Worm (Caenorhabditis elegans) whole organism, L1 larva: ENCODE measurements around the gene Y58A7A.5.

Experiments used
- F16B12.6 ChIP-seq: fragments of 150-350 bp; optimal IDR thresholded peaks from 2 replicates; lab custom pipeline; 2014; ENCODE audit warnings: missing biosample characterization, missing genetic modification characterization
- Y116A8C.19 ChIP-seq: sonication (generic microtip); optimal IDR thresholded peaks from 2 replicates; lab custom pipeline; 2016; ENCODE audit warnings: missing compliant biosample characterization, missing genetic modification characterization, borderline replicate concordance
- aly-2 ChIP-seq: fragments of 150-350 bp; optimal IDR thresholded peaks from 2 replicates; lab custom pipeline; 2014; ENCODE audit warnings: missing biosample characterization, missing genetic modification characterization
- blmp-1 ChIP-seq: fragments of 150-350 bp; optimal IDR thresholded peaks from 2 replicates; lab custom pipeline; 2014; ENCODE audit warnings: missing biosample characterization, missing genetic modification characterization
- ceh-82 ChIP-seq, 3 experiments: fragments of 150-350 bp in 1 of 3; sonication (generic microtip) in 2 of 3; optimal IDR thresholded peaks; 2 replicates each; lab custom pipeline; 2014 to 2017; ENCODE audit warnings: missing biosample characterization in 3 of 3, missing genetic modification characterization in 3 of 3
- ces-1 ChIP-seq: fragments of 150-350 bp; optimal IDR thresholded peaks from 2 replicates; lab custom pipeline; 2014; ENCODE audit warnings: missing biosample characterization, missing genetic modification reagents, missing genetic modification characterization
- dsc-1 ChIP-seq: sonication (generic microtip); optimal IDR thresholded peaks from 2 replicates; lab custom pipeline; 2016; ENCODE audit warnings: mild to moderate bottlenecking, missing genetic modification characterization, missing compliant biosample characterization
- efl-1 ChIP-seq, 4 experiments: fragments of 150-350 bp; optimal IDR thresholded peaks in 3 of 4; peaks in 1 of 4; 1 replicate in 1 of 4; 2 replicates in 3 of 4; lab custom pipeline; 2014; ENCODE audit warnings: missing biosample characterization in 2 of 4, missing genetic modification characterization in 2 of 4, missing genetic modification reagents in 2 of 4
- egl-27 ChIP-seq, 2 experiments: fragments of 150-350 bp in 1 of 2; sonication (generic microtip); optimal IDR thresholded peaks; 3 replicates each; lab custom pipeline; 2017 to 2018; ENCODE audit warnings: missing biosample characterization in 2 of 2, missing genetic modification characterization in 2 of 2, missing genetic modification reagents in 2 of 2
- elt-3 ChIP-seq, 6 experiments: fragments of 150-350 bp in 1 of 6; sonication (generic microtip); optimal IDR thresholded peaks; 2 replicates each; lab custom pipeline; 2017 to 2018; ENCODE audit warnings: missing biosample characterization in 6 of 6, missing genetic modification characterization in 6 of 6, inconsistent platforms in 1 of 6
- ets-5 ChIP-seq: fragments of 200-800 bp; sonication (Bioruptor generic); IDR thresholded peaks from 2 replicates; pipeline ENCODE4 v1.3.6; 2022; ENCODE audit warnings: missing genetic modification characterization, missing compliant biosample characterization
- fkh-4 ChIP-seq: sonication (generic microtip); optimal IDR thresholded peaks from 2 replicates; lab custom pipeline; 2016; ENCODE audit warnings: missing compliant biosample characterization, missing genetic modification characterization, borderline replicate concordance
- grh-1 ChIP-seq: fragments of 200-800 bp; sonication (Bioruptor generic); IDR thresholded peaks from 2 replicates; pipeline ENCODE4 v1.3.6; 2022; ENCODE audit warnings: missing genetic modification reagents, missing genetic modification characterization, missing compliant biosample characterization
- irx-1 ChIP-seq: sonication (generic microtip); optimal IDR thresholded peaks from 2 replicates; lab custom pipeline; 2016; ENCODE audit warnings: missing genetic modification characterization, missing compliant biosample characterization
- isw-1 ChIP-seq: fragments of 200-800 bp; sonication (Bioruptor generic); IDR thresholded peaks from 2 replicates; pipeline ENCODE4 v1.3.6; 2022; ENCODE audit warnings: missing genetic modification characterization, missing compliant biosample characterization
- lin-13 ChIP-seq: fragments of 150-350 bp; optimal IDR thresholded peaks from 2 replicates; lab custom pipeline; 2014; ENCODE audit warnings: missing biosample characterization, missing genetic modification reagents, missing genetic modification characterization
- lin-14 ChIP-seq: fragments of 200-800 bp; sonication (Bioruptor generic); optimal IDR thresholded peaks from 2 replicates; lab custom pipeline; 2018; ENCODE audit warnings: mild to moderate bottlenecking, missing genetic modification characterization, moderate library complexity, missing compliant biosample characterization
- lin-15B ChIP-seq: fragments of 150-350 bp; sonication (generic microtip); optimal IDR thresholded peaks from 3 replicates; lab custom pipeline; 2014; ENCODE audit warnings: missing biosample characterization, missing genetic modification characterization
- lin-35 ChIP-seq, 2 experiments: fragments of 150-350 bp; optimal IDR thresholded peaks; 2 replicates each; lab custom pipeline; 2014; ENCODE audit warnings: missing biosample characterization in 2 of 2, missing genetic modification characterization in 2 of 2, missing genetic modification reagents in 2 of 2
- lin-39 ChIP-seq: fragments of 150-350 bp; optimal IDR thresholded peaks from 2 replicates; lab custom pipeline; 2014; ENCODE audit warnings: missing biosample characterization, missing genetic modification reagents, missing genetic modification characterization
- lsy-2 ChIP-seq, 2 experiments: fragments of 150-350 bp; optimal IDR thresholded peaks; 2 replicates each; lab custom pipeline; 2014; ENCODE audit warnings: missing biosample characterization in 2 of 2, missing genetic modification characterization in 2 of 2
- mab-9 ChIP-seq: fragments of 200-800 bp; sonication (Bioruptor generic); IDR thresholded peaks from 2 replicates; pipeline ENCODE4 v1.3.6; 2022; ENCODE audit warnings: missing genetic modification reagents, missing genetic modification characterization, missing compliant biosample characterization
- mdl-1 ChIP-seq, 2 experiments: fragments of 150-350 bp; optimal IDR thresholded peaks; 2 replicates each; lab custom pipeline; 2014 to 2017; ENCODE audit warnings: missing biosample characterization in 2 of 2, missing genetic modification characterization in 2 of 2, inconsistent platforms in 1 of 2
- mep-1 ChIP-seq: fragments of 150-350 bp; optimal IDR thresholded peaks from 2 replicates; lab custom pipeline; 2014; ENCODE audit warnings: missing biosample characterization, missing genetic modification characterization
- nhr-11 ChIP-seq: fragments of 150-350 bp; optimal IDR thresholded peaks from 2 replicates; lab custom pipeline; 2014; ENCODE audit warnings: missing biosample characterization, missing genetic modification characterization
- nhr-28 ChIP-seq: fragments of 150-350 bp; optimal IDR thresholded peaks from 2 replicates; lab custom pipeline; 2014; ENCODE audit warnings: missing biosample characterization, missing genetic modification characterization
- nhr-76 ChIP-seq: sonication (generic microtip); optimal IDR thresholded peaks from 2 replicates; lab custom pipeline; 2017; ENCODE audit warnings: missing biosample characterization, missing genetic modification characterization
- nhr-84 ChIP-seq: sonication (generic microtip); optimal IDR thresholded peaks from 2 replicates; lab custom pipeline; 2017; ENCODE audit warnings: missing biosample characterization, missing genetic modification characterization
- nhr-85 ChIP-seq: sonication (generic microtip); peaks from one replicate; lab custom pipeline; 2016; ENCODE audit warnings: missing genetic modification characterization, inconsistent platforms, missing compliant biosample characterization
- pag-3 ChIP-seq: sonication (generic microtip); optimal IDR thresholded peaks from 2 replicates; lab custom pipeline; 2017; ENCODE audit warnings: missing genetic modification characterization, mild to moderate bottlenecking, missing compliant biosample characterization, antibody characterized with exemption, borderline replicate concordance; ENCODE audit not compliant: insufficient read depth
- pax-3 ChIP-seq: fragments of 200-800 bp; sonication (Bioruptor generic); optimal IDR thresholded peaks from 2 replicates; lab custom pipeline; 2018; ENCODE audit warnings: mild to moderate bottlenecking, missing genetic modification characterization, moderate library complexity, missing compliant biosample characterization
- skn-1 ChIP-seq: fragments of 150-350 bp; optimal IDR thresholded peaks from 2 replicates; lab custom pipeline; 2014; ENCODE audit warnings: missing biosample characterization, missing genetic modification characterization
- snpc-4 ChIP-seq: fragments of 150-350 bp; optimal IDR thresholded peaks from 2 replicates; lab custom pipeline; 2014; ENCODE audit warnings: missing biosample characterization, missing genetic modification characterization
- sox-4 ChIP-seq: sonication (generic microtip); optimal IDR thresholded peaks from 2 replicates; lab custom pipeline; 2016; ENCODE audit warnings: missing genetic modification characterization, missing compliant biosample characterization
- unc-30 ChIP-seq: sonication (generic microtip); optimal IDR thresholded peaks from 2 replicates; lab custom pipeline; 2017; ENCODE audit warnings: missing biosample characterization, missing genetic modification characterization
- unc-98 ChIP-seq: fragments of 200-800 bp; sonication (Bioruptor generic); IDR thresholded peaks from 2 replicates; pipeline ENCODE4 v1.3.6; 2022; ENCODE audit warnings: missing genetic modification characterization, missing compliant biosample characterization
- vab-15 ChIP-seq: sonication (generic microtip); optimal IDR thresholded peaks from 2 replicates; lab custom pipeline; 2017; ENCODE audit warnings: missing genotype, mild to moderate bottlenecking, missing genetic modification characterization, missing compliant biosample characterization
- zip-4 ChIP-seq: fragments of 200-800 bp; sonication (Bioruptor generic); optimal IDR thresholded peaks from 2 replicates; lab custom pipeline; 2018; ENCODE audit warnings: mild to moderate bottlenecking, missing genetic modification characterization, moderate library complexity, missing compliant biosample characterization

The Y58A7A.5 gene

DNA sequence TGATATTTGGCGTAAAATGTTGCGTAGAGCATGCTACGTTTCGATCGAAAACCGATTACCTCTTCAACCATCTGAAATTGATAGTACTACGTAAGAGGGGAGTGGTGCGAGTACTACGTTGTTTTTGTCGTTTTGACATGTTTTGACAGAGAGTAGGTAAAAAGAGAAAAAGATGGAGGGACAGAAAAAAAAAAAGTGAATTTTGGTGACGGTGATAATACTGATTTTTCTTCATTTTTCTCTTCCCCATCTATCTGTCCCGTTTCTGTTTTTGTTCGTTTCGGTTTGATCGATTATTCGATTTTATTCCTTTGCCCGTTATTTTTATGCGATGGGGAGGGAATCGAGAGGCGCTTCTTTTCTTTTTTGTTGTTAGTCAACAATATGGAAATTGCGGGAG lies 45.8 kb downstream of the Y58A7A.5 start, which contains the start of gene K11D12.8:
TSS of gene K11D12.8 (minus strand) at position 77 of the 400 bp plus-strand sequence.
- no peak for TF ChIP-seq nhr-11
- TF ChIP-seq mab-9 (GFP tag; lab: Robert Waterston, UW): no peak
- no peak for TF ChIP-seq lin-14
- no peak for TF ChIP-seq mep-1
- no peak for TF ChIP-seq zip-4 (GFP tag; lab: Kevin White, UChicago)
- TF ChIP-seq blmp-1 (tag; lab: Kevin White, UChicago): peak; percentile 71

DNA sequence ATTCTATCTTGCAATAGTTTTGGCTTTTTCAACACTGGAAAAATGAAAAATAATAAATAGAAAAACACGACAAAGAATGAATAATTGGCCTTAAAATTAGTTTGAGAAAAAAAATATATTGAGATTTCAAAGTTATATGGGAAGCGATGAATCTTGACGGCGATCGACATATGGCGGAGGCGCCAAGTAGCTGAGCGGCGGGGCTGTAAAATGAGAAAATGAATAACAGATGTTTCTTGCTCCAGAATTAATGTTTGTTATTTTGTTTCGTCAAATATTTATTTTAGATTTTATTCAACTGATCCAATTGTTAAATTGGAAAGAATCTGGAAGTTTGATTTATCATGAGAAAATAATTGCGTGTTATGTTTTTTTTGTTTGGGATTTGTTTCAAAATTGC lies 47.2 kb downstream of the Y58A7A.5 start, which contains the start of gene K11D12.11:
TSS of gene K11D12.11 (minus strand) at position 42 of the 400 bp plus-strand sequence.
- TF ChIP-seq dsc-1 (tag; lab: Kevin White, UChicago) (peak; percentile 97), fkh-4 (tag; lab: Kevin White, UChicago) (peak; percentile 83), nhr-76 (tag; lab: Kevin White, UChicago) (no peak)

DNA sequence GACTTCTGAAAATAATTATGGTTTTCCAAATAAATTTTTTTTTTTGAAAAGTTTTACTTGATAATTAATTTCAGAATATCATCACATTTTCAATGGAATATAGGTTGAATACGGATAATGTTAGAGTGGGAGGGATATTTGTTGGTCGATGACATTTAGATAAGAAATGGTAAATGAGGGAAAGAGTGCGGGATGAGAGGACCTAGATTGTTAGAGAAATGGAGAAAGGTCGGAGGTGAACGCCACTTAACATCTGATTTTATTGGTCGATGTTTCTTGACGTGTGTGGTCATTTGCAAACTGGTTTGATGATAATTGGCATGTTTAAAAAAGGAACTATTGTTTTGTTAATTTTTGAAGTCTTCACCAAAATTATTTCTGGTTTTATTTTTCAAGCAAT lies 48.3 kb downstream of the Y58A7A.5 start:
- TF ChIP-seq efl-1 (optimal IDR thresholded peaks at IDR 0.05; lab: Kevin White, UChicago): no peak
- no peak for TF ChIP-seq efl-1 (GFP tag; optimal IDR thresholded peaks at IDR 0.05 in 1 of 2; lab: Kevin White, UChicago)
- TF ChIP-seq lin-39 (tag; lab: Kevin White, UChicago): no peak
- TF ChIP-seq aly-2 (tag; lab: Kevin White, UChicago): no peak
- no peak for TF ChIP-seq isw-1 (GFP tag; lab: Robert Waterston, UW)
- no peak for TF ChIP-seq nhr-84 (tag; lab: Kevin White, UChicago)
- no peak for TF ChIP-seq lin-13
- no peak for TF ChIP-seq zip-4 (GFP tag; lab: Kevin White, UChicago)
- no peak for TF ChIP-seq ceh-82 (tag; optimal IDR thresholded peaks at IDR 0.05; lab: Kevin White, UChicago)
- TF ChIP-seq ces-1: no peak
- no peak for TF ChIP-seq unc-30
- no peak for TF ChIP-seq snpc-4 (tag; lab: Kevin White, UChicago)
- TF ChIP-seq Y116A8C.19 (tag; lab: Kevin White, UChicago): no peak
- TF ChIP-seq nhr-85: peak; percentile 85
- peak; percentile 48 for TF ChIP-seq lin-14
- no peak for TF ChIP-seq skn-1 (tag; lab: Kevin White, UChicago)
- TF ChIP-seq lin-35 (GFP tag; optimal IDR thresholded peaks at IDR 0.05; lab: Kevin White, UChicago): peak in 1 of 2 experiments; percentile 5
- no peak for TF ChIP-seq lin-15B (tag; lab: Kevin White, UChicago)
- peak; percentile 83 for TF ChIP-seq blmp-1 (tag; lab: Kevin White, UChicago)
- no peak for TF ChIP-seq nhr-28 (tag; lab: Kevin White, UChicago)
- no peak for TF ChIP-seq nhr-11
- TF ChIP-seq grh-1 (GFP tag; lab: Robert Waterston, UW): peak; percentile 54
- no peak for TF ChIP-seq pax-3 (tag; lab: Kevin White, UChicago)
- peak in 1 of 6 experiments; percentile 23 for TF ChIP-seq elt-3 (tag; optimal IDR thresholded peaks at IDR 0.05; lab: Kevin White, UChicago)
- no peak for TF ChIP-seq irx-1 (tag; lab: Kevin White, UChicago)

DNA sequence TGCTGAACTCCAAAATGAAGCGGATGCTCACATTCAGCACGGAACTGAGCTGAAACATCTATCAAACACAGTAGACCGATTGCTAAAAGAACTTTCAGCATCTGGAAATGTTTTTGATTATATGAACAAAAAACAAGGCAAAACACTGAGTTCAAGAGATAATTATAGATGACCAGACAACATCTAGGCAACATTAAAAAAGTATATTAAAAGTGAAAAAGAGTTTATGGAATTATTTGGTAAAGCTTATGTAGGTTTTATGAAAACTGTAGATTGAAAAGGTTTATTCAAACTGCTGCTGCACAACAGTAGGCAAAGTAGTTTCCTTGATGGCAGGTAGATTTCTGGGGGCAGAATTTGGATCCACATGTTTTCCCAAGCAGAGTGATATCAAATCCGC lies 50.4 kb downstream of the Y58A7A.5 start, which contains the start of gene K11D12.7:
TSS of gene K11D12.7 (minus strand) at position 101 of the 400 bp plus-strand sequence.
- TF ChIP-seq vab-15 (tag; lab: Kevin White, UChicago) (no peak), blmp-1 (tag; lab: Kevin White, UChicago) (no peak), mdl-1 (tag; optimal IDR thresholded peaks at IDR 0.05; lab: Kevin White, UChicago) (no peak), sox-4 (tag; lab: Kevin White, UChicago) (no peak), skn-1 (tag; lab: Kevin White, UChicago) (no peak), grh-1 (GFP tag; lab: Robert Waterston, UW) (no peak), unc-30 (no peak), pag-3 (no peak), unc-98 (GFP tag; lab: Robert Waterston, UW) (no peak), lsy-2 (tag; optimal IDR thresholded peaks at IDR 0.05; lab: Kevin White, UChicago) (no peak), F16B12.6 (no peak), lin-14 (no peak), aly-2 (tag; lab: Kevin White, UChicago) (no peak), mab-9 (GFP tag; lab: Robert Waterston, UW) (no peak), egl-27 (tag; optimal IDR thresholded peaks at IDR 0.05; lab: Kevin White, UChicago) (no peak), ets-5 (GFP tag; lab: Robert Waterston, UW) (no peak)
